Worm (Caenorhabditis elegans) whole organism, mixed stage, embryonic: ENCODE data around the gene B0564.2.

ENCODE experiments used
- M03D4.4 ChIP-seq: sonication (generic microtip); optimal IDR thresholded peaks from 2 replicates; lab custom pipeline; 2017; ENCODE audit warnings: mild to moderate bottlenecking, missing genetic modification characterization, missing compliant biosample characterization
- bed-3 ChIP-seq: fragments of 200-800 bp; sonication (Bioruptor generic); optimal IDR thresholded peaks from 3 replicates; lab custom pipeline; 2018; ENCODE audit warnings: mild to moderate bottlenecking, missing genetic modification characterization, moderate library complexity, missing compliant biosample characterization
- blmp-1 ChIP-seq: fragments of 150-350 bp; optimal IDR thresholded peaks from 2 replicates; lab custom pipeline; 2014; ENCODE audit warnings: missing biosample characterization, missing genetic modification characterization
- ceh-43 ChIP-seq: fragments of 200-800 bp; sonication (Bioruptor generic); optimal IDR thresholded peaks from 2 replicates; lab custom pipeline; 2018; ENCODE audit warnings: mild to moderate bottlenecking, missing genetic modification characterization, moderate library complexity, missing compliant biosample characterization
- ceh-83 ChIP-seq: fragments of 200-800 bp; sonication (Bioruptor generic); optimal IDR thresholded peaks from 2 replicates; lab custom pipeline; 2018; ENCODE audit warnings: mild to moderate bottlenecking, missing genetic modification characterization, missing compliant biosample characterization
- ces-1 ChIP-seq: fragments of 150-350 bp; optimal IDR thresholded peaks from 2 replicates; lab custom pipeline; 2014; ENCODE audit warnings: missing biosample characterization, missing genetic modification reagents, missing genetic modification characterization
- cnd-1 ChIP-seq: fragments of 200-800 bp; sonication (Bioruptor generic); optimal IDR thresholded peaks from 2 replicates; lab custom pipeline; 2018; ENCODE audit warnings: mild to moderate bottlenecking, missing genetic modification characterization, missing compliant biosample characterization
- drap-1 ChIP-seq: fragments of 200-800 bp; sonication (Bioruptor generic); optimal IDR thresholded peaks from 3 replicates; lab custom pipeline; 2018; ENCODE audit warnings: mild to moderate bottlenecking, missing genetic modification characterization, missing compliant biosample characterization
- elt-1 ChIP-seq: sonication (generic microtip); optimal IDR thresholded peaks from 2 replicates; lab custom pipeline; 2017; ENCODE audit warnings: missing genetic modification characterization, mild to moderate bottlenecking, missing compliant biosample characterization, antibody characterized with exemption, moderate library complexity, borderline replicate concordance; ENCODE audit not compliant: insufficient read depth
- elt-3 ChIP-seq: fragments of 150-350 bp; optimal IDR thresholded peaks from 2 replicates; lab custom pipeline; 2014; ENCODE audit warnings: missing biosample characterization, missing genetic modification characterization
- flh-1 ChIP-seq: fragments of 200-800 bp; sonication (Bioruptor generic); optimal IDR thresholded peaks from 2 replicates; lab custom pipeline; 2018; ENCODE audit warnings: mild to moderate bottlenecking, missing genetic modification characterization, moderate library complexity, missing compliant biosample characterization
- ham-2 ChIP-seq: fragments of 200-800 bp; sonication (Bioruptor generic); optimal IDR thresholded peaks from 2 replicates; lab custom pipeline; 2018; ENCODE audit warnings: mild to moderate bottlenecking, missing genetic modification characterization, missing compliant biosample characterization
- hlh-1 ChIP-seq: fragments of 150-350 bp; optimal IDR thresholded peaks from 2 replicates; lab custom pipeline; 2014; ENCODE audit warnings: missing biosample characterization, missing genetic modification reagents, missing genetic modification characterization
- lin-13 ChIP-seq: fragments of 150-350 bp; optimal IDR thresholded peaks from 2 replicates; lab custom pipeline; 2014; ENCODE audit warnings: missing biosample characterization, missing genetic modification characterization
- lin-32 ChIP-seq: fragments of 200-800 bp; sonication (Bioruptor generic); optimal IDR thresholded peaks from 2 replicates; lab custom pipeline; 2018; ENCODE audit warnings: mild to moderate bottlenecking, missing genetic modification characterization, missing compliant biosample characterization
- lsy-2 ChIP-seq: fragments of 150-350 bp; optimal IDR thresholded peaks from 2 replicates; lab custom pipeline; 2014; ENCODE audit warnings: missing biosample characterization, missing genetic modification characterization
- mab-5 ChIP-seq: fragments of 150-350 bp; optimal IDR thresholded peaks from 2 replicates; lab custom pipeline; 2014; ENCODE audit warnings: missing biosample characterization, missing genetic modification characterization
- mls-2 ChIP-seq: sonication (generic microtip); optimal IDR thresholded peaks from 2 replicates; lab custom pipeline; 2016; ENCODE audit warnings: mild to moderate bottlenecking, missing genetic modification characterization, moderate library complexity, missing compliant biosample characterization
- nhr-12 ChIP-seq: fragments of 150-350 bp; optimal IDR thresholded peaks from 2 replicates; lab custom pipeline; 2014; ENCODE audit warnings: missing biosample characterization, missing genetic modification characterization
- nhr-237 ChIP-seq: fragments of 150-350 bp; optimal IDR thresholded peaks from 2 replicates; lab custom pipeline; 2014; ENCODE audit warnings: missing biosample characterization, missing genetic modification characterization
- nhr-28 ChIP-seq: fragments of 150-350 bp; optimal IDR thresholded peaks from 2 replicates; lab custom pipeline; 2014; ENCODE audit warnings: missing biosample characterization, missing genetic modification characterization
- nhr-76 ChIP-seq: sonication (generic microtip); optimal IDR thresholded peaks from 2 replicates; lab custom pipeline; 2017; ENCODE audit warnings: missing biosample characterization, missing genetic modification characterization
- pha-4 ChIP-seq: fragments of 150-350 bp; optimal IDR thresholded peaks from 2 replicates; lab custom pipeline; 2018; ENCODE audit warnings: missing biosample characterization, missing genetic modification reagents, missing genetic modification characterization
- sem-2 ChIP-seq: fragments of 200-800 bp; sonication (Bioruptor generic); optimal IDR thresholded peaks from 2 replicates; lab custom pipeline; 2018; ENCODE audit warnings: mild to moderate bottlenecking, missing genetic modification characterization, missing compliant biosample characterization
- snpc-4 ChIP-seq: fragments of 150-350 bp; optimal IDR thresholded peaks from 2 replicates; lab custom pipeline; 2014; ENCODE audit warnings: missing biosample characterization, missing genetic modification characterization
- tbx-8 ChIP-seq: fragments of 200-800 bp; sonication (Bioruptor generic); optimal IDR thresholded peaks from 2 replicates; lab custom pipeline; 2018; ENCODE audit warnings: mild to moderate bottlenecking, missing genetic modification characterization, moderate library complexity, missing compliant biosample characterization
- unc-120 ChIP-seq: sonication (generic microtip); optimal IDR thresholded peaks from 2 replicates; lab custom pipeline; 2017; ENCODE audit warnings: missing genetic modification characterization, missing compliant biosample characterization; ENCODE audit not compliant: poor library complexity, severe bottlenecking
- unc-39 ChIP-seq: fragments of 150-350 bp; optimal IDR thresholded peaks from 2 replicates; lab custom pipeline; 2014; ENCODE audit warnings: missing biosample characterization, missing genetic modification characterization
- unc-62 ChIP-seq: fragments of 150-350 bp; optimal IDR thresholded peaks from 2 replicates; lab custom pipeline; 2014; ENCODE audit warnings: missing biosample characterization, missing genetic modification reagents, missing genetic modification characterization
- zip-8 ChIP-seq: fragments of 150-350 bp; optimal IDR thresholded peaks from 2 replicates; lab custom pipeline; 2014; ENCODE audit warnings: missing biosample characterization, missing genetic modification characterization
- ztf-11 ChIP-seq: fragments of 150-350 bp; optimal IDR thresholded peaks from 2 replicates; lab custom pipeline; 2014; ENCODE audit warnings: missing biosample characterization, missing genetic modification characterization

The B0564.2 gene

DNA sequence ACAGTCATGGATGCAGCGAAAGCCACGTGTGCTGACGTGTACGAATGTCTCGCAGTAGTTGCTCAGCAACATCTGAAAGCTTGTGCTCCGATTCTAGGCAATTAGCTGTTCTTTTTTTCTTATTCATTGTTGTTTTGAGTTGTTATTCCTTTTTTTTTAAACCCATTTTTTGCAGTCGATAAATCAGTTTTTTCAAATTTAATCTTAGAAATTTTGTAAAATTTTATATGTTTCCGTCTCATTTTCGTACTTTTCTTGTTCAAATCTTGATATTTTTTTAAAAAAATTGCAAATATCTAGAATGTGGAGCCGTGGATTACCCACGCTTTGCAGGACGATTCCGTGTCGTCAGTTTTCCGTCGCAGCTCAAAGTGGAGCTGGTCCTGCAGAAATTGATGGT is 7.0 kb upstream of the B0564.2 start, which contains the start of gene fask-1:
Gene fask-1, plus strand, starts transcription at position 301 of the 400 bp plus-strand sequence.
- TF ChIP-seq blmp-1 (tag; lab: Kevin White, UChicago) (no peak), bed-3 (GFP tag; lab: Kevin White, UChicago) (no peak), ham-2 (GFP tag; lab: Kevin White, UChicago) (no peak), lsy-2 (no peak), unc-39 (tag; lab: Kevin White, UChicago) (no peak), ces-1 (no peak), mls-2 (tag; lab: Kevin White, UChicago) (no peak), ztf-11 (tag; lab: Kevin White, UChicago) (no peak), sem-2 (GFP tag; lab: Kevin White, UChicago) (no peak), elt-1 (tag; lab: Kevin White, UChicago) (no peak), lin-13 (tag; lab: Kevin White, UChicago) (no peak), ceh-43 (no peak), zip-8 (tag; lab: Kevin White, UChicago) (no peak), hlh-1 (tag; lab: Kevin White, UChicago) (no peak), tbx-8 (GFP tag; lab: Kevin White, UChicago) (no peak), drap-1 (no peak), snpc-4 (no peak)

- TF ChIP-seq ham-2 (GFP tag; lab: Kevin White, UChicago) (no peak), elt-1 (tag; lab: Kevin White, UChicago) (no peak), nhr-12 (tag; lab: Kevin White, UChicago) (no peak), unc-62 (GFP tag; lab: Kevin White, UChicago) (no peak), flh-1 (GFP tag; lab: Kevin White, UChicago) (no peak), mab-5 (tag; lab: Kevin White, UChicago) (no peak), unc-120 (tag; lab: Kevin White, UChicago) (no peak), hlh-1 (tag; lab: Kevin White, UChicago) (no peak), unc-39 (tag; lab: Kevin White, UChicago) (no peak), ces-1 (no peak), tbx-8 (GFP tag; lab: Kevin White, UChicago) (no peak), lin-32 (GFP tag; lab: Kevin White, UChicago) (no peak), nhr-237 (no peak), blmp-1 (tag; lab: Kevin White, UChicago) (no peak), M03D4.4 (tag; lab: Kevin White, UChicago) (no peak), nhr-76 (tag; lab: Kevin White, UChicago) (no peak)
These were observed 2.6 kb upstream of the B0564.2 start, which contains the start of gene rde-11 for ce11 chrIV:13104900-13105299. Gene rde-11, plus strand, starts transcription at chrIV:13105200.

- no peak for TF ChIP-seq sem-2 (GFP tag; lab: Kevin White, UChicago)
- no peak for TF ChIP-seq tbx-8 (GFP tag; lab: Kevin White, UChicago)
- no peak for TF ChIP-seq ham-2 (GFP tag; lab: Kevin White, UChicago)
- no peak for TF ChIP-seq unc-62 (GFP tag; lab: Kevin White, UChicago)
- TF ChIP-seq unc-39 (tag; lab: Kevin White, UChicago), result no peak
- TF ChIP-seq lin-13 (tag; lab: Kevin White, UChicago), result no peak
- no peak for TF ChIP-seq drap-1
- no peak for TF ChIP-seq snpc-4
- no peak for TF ChIP-seq ztf-11 (tag; lab: Kevin White, UChicago)
- no peak for TF ChIP-seq mls-2 (tag; lab: Kevin White, UChicago)
- TF ChIP-seq flh-1 (GFP tag; lab: Kevin White, UChicago), result no peak
- TF ChIP-seq nhr-12 (tag; lab: Kevin White, UChicago), result no peak
- no peak for TF ChIP-seq mab-5 (tag; lab: Kevin White, UChicago)
- TF ChIP-seq M03D4.4 (tag; lab: Kevin White, UChicago), result no peak
- no peak for TF ChIP-seq nhr-237
These were observed 971 bp downstream of the B0564.2 start for ce11 chrIV:13108430-13108829.

ce11 chrIV:13109751-13110150 is 2.3 kb downstream of the B0564.2 start, which contains the start of gene best-1:
Gene best-1, minus strand, starts transcription at chrIV:13109779.
- no peak for TF ChIP-seq nhr-12 (tag; lab: Kevin White, UChicago)
- no peak for TF ChIP-seq elt-1 (tag; lab: Kevin White, UChicago)
- TF ChIP-seq unc-120 (tag; lab: Kevin White, UChicago), result no peak
- no peak for TF ChIP-seq unc-39 (tag; lab: Kevin White, UChicago)
- no peak for TF ChIP-seq nhr-28
- no peak for TF ChIP-seq mab-5 (tag; lab: Kevin White, UChicago)
- TF ChIP-seq mls-2 (tag; lab: Kevin White, UChicago), result no peak
- TF ChIP-seq nhr-76 (tag; lab: Kevin White, UChicago), result no peak
- TF ChIP-seq pha-4 (tag; lab: Kevin White, UChicago), result no peak
- TF ChIP-seq snpc-4, result no peak
- no peak for TF ChIP-seq unc-62 (GFP tag; lab: Kevin White, UChicago)
- no peak for TF ChIP-seq ceh-83 (GFP tag; lab: Kevin White, UChicago)
- TF ChIP-seq cnd-1, result no peak
- no peak for TF ChIP-seq elt-3 (tag; lab: Kevin White, UChicago)
